Worm (Caenorhabditis elegans) whole organism, L1 larva: Measurements from ENCODE around the gene dgk-2.

Source experiments
- C04F5.9 ChIP-seq: sonication (generic microtip); optimal IDR thresholded peaks from 2 replicates; lab custom pipeline; 2016; ENCODE audit warnings: missing genetic modification characterization, missing compliant biosample characterization
- C16A3.4 ChIP-seq: fragments of 150-350 bp; optimal IDR thresholded peaks from 2 replicates; lab custom pipeline; 2014; ENCODE audit warnings: missing biosample characterization, missing genetic modification characterization
- F16B12.6 ChIP-seq: fragments of 150-350 bp; optimal IDR thresholded peaks from 2 replicates; lab custom pipeline; 2014; ENCODE audit warnings: missing biosample characterization, missing genetic modification characterization
- Y116A8C.19 ChIP-seq: sonication (generic microtip); optimal IDR thresholded peaks from 2 replicates; lab custom pipeline; 2016; ENCODE audit warnings: missing compliant biosample characterization, missing genetic modification characterization, borderline replicate concordance
- alr-1 ChIP-seq: fragments of 200-800 bp; sonication (Bioruptor generic); optimal IDR thresholded peaks from 2 replicates; lab custom pipeline; 2018; ENCODE audit warnings: borderline replicate concordance, mild to moderate bottlenecking, missing genetic modification characterization, missing compliant biosample characterization
- ama-1 ChIP-seq: fragments of 150-350 bp; optimal IDR thresholded peaks from 2 replicates; lab custom pipeline; 2014
- blmp-1 ChIP-seq: fragments of 150-350 bp; optimal IDR thresholded peaks from 2 replicates; lab custom pipeline; 2014; ENCODE audit warnings: missing biosample characterization, missing genetic modification characterization
- ceh-63 ChIP-seq: fragments of 200-800 bp; sonication (Bioruptor generic); optimal IDR thresholded peaks from 2 replicates; lab custom pipeline; 2018; ENCODE audit warnings: mild to moderate bottlenecking, missing genetic modification characterization, missing compliant biosample characterization
- ceh-90 ChIP-seq: sonication (generic microtip); optimal IDR thresholded peaks from 2 replicates; lab custom pipeline; 2016; ENCODE audit warnings: missing genetic modification characterization, missing compliant biosample characterization
- ces-1 ChIP-seq: fragments of 150-350 bp; optimal IDR thresholded peaks from 2 replicates; lab custom pipeline; 2014; ENCODE audit warnings: missing biosample characterization, missing genetic modification reagents, missing genetic modification characterization
- dpl-1 ChIP-seq, 3 experiments: fragments of 150-350 bp in 2 of 3; sonication (generic microtip) in 1 of 3; optimal IDR thresholded peaks; 2 replicates each; lab custom pipeline; 2014 to 2017; ENCODE audit warnings: missing biosample characterization in 3 of 3, missing genetic modification characterization in 3 of 3, missing genetic modification reagents in 3 of 3
- efl-1 ChIP-seq, 4 experiments: fragments of 150-350 bp; optimal IDR thresholded peaks in 3 of 4; peaks in 1 of 4; 1 replicate in 1 of 4; 2 replicates in 3 of 4; lab custom pipeline; 2014; ENCODE audit warnings: missing biosample characterization in 2 of 4, missing genetic modification characterization in 2 of 4, missing genetic modification reagents in 2 of 4
- elt-2 ChIP-seq: sonication (generic microtip); optimal IDR thresholded peaks from 2 replicates; lab custom pipeline; 2016; ENCODE audit warnings: missing genetic modification characterization, mild to moderate bottlenecking, inconsistent platforms, missing compliant biosample characterization, missing genetic modification reagents
- elt-3 ChIP-seq, 6 experiments: fragments of 150-350 bp in 1 of 6; sonication (generic microtip); optimal IDR thresholded peaks; 2 replicates each; lab custom pipeline; 2017 to 2018; ENCODE audit warnings: missing biosample characterization in 6 of 6, missing genetic modification characterization in 6 of 6, inconsistent platforms in 1 of 6
- ets-5 ChIP-seq: fragments of 200-800 bp; sonication (Bioruptor generic); IDR thresholded peaks from 2 replicates; pipeline ENCODE4 v1.3.6; 2022; ENCODE audit warnings: missing genetic modification characterization, missing compliant biosample characterization
- fkh-4 ChIP-seq: sonication (generic microtip); optimal IDR thresholded peaks from 2 replicates; lab custom pipeline; 2016; ENCODE audit warnings: missing compliant biosample characterization, missing genetic modification characterization, borderline replicate concordance
- fos-1 ChIP-seq: fragments of 150-350 bp; optimal IDR thresholded peaks from 2 replicates; lab custom pipeline; 2014; ENCODE audit warnings: missing biosample characterization, missing genetic modification characterization
- hlh-17 ChIP-seq: fragments of 200-800 bp; sonication (Bioruptor generic); optimal IDR thresholded peaks from 2 replicates; lab custom pipeline; 2018; ENCODE audit warnings: missing genetic modification characterization, mild to moderate bottlenecking, missing compliant biosample characterization, moderate library complexity, borderline replicate concordance
- hpl-2 ChIP-seq: fragments of 150-350 bp; optimal IDR thresholded peaks from 2 replicates; lab custom pipeline; 2014; ENCODE audit warnings: missing biosample characterization, missing genetic modification reagents, missing genetic modification characterization
- irx-1 ChIP-seq: sonication (generic microtip); optimal IDR thresholded peaks from 2 replicates; lab custom pipeline; 2016; ENCODE audit warnings: missing genetic modification characterization, missing compliant biosample characterization
- isw-1 ChIP-seq: fragments of 200-800 bp; sonication (Bioruptor generic); IDR thresholded peaks from 2 replicates; pipeline ENCODE4 v1.3.6; 2022; ENCODE audit warnings: missing genetic modification characterization, missing compliant biosample characterization
- jun-1 ChIP-seq: fragments of 150-350 bp; optimal IDR thresholded peaks from 2 replicates; lab custom pipeline; 2014; ENCODE audit warnings: missing biosample characterization, missing genetic modification reagents, missing genetic modification characterization
- lin-13 ChIP-seq: fragments of 150-350 bp; optimal IDR thresholded peaks from 2 replicates; lab custom pipeline; 2014; ENCODE audit warnings: missing biosample characterization, missing genetic modification reagents, missing genetic modification characterization
- lin-14 ChIP-seq: fragments of 200-800 bp; sonication (Bioruptor generic); optimal IDR thresholded peaks from 2 replicates; lab custom pipeline; 2018; ENCODE audit warnings: mild to moderate bottlenecking, missing genetic modification characterization, moderate library complexity, missing compliant biosample characterization
- lin-15B ChIP-seq: fragments of 150-350 bp; sonication (generic microtip); optimal IDR thresholded peaks from 3 replicates; lab custom pipeline; 2014; ENCODE audit warnings: missing biosample characterization, missing genetic modification characterization
- lin-35 ChIP-seq, 2 experiments: fragments of 150-350 bp; optimal IDR thresholded peaks; 2 replicates each; lab custom pipeline; 2014; ENCODE audit warnings: missing biosample characterization in 2 of 2, missing genetic modification characterization in 2 of 2, missing genetic modification reagents in 2 of 2
- lir-3 ChIP-seq: sonication (generic microtip); optimal IDR thresholded peaks from 2 replicates; lab custom pipeline; 2016; ENCODE audit warnings: mild to moderate bottlenecking, missing genetic modification characterization, moderate library complexity, missing compliant biosample characterization; ENCODE audit not compliant: poor library complexity
- mab-9 ChIP-seq: fragments of 200-800 bp; sonication (Bioruptor generic); IDR thresholded peaks from 2 replicates; pipeline ENCODE4 v1.3.6; 2022; ENCODE audit warnings: missing genetic modification reagents, missing genetic modification characterization, missing compliant biosample characterization
- mef-2 ChIP-seq: fragments of 150-350 bp; optimal IDR thresholded peaks from 2 replicates; lab custom pipeline; 2014; ENCODE audit warnings: missing biosample characterization, missing genetic modification characterization
- mep-1 ChIP-seq: fragments of 150-350 bp; optimal IDR thresholded peaks from 2 replicates; lab custom pipeline; 2014; ENCODE audit warnings: missing biosample characterization, missing genetic modification characterization
- nhr-11 ChIP-seq: fragments of 150-350 bp; optimal IDR thresholded peaks from 2 replicates; lab custom pipeline; 2014; ENCODE audit warnings: missing biosample characterization, missing genetic modification characterization
- nhr-19 ChIP-seq: fragments of 200-800 bp; sonication (Bioruptor generic); conservative IDR thresholded peaks from 2 replicates; pipeline ENCODE4 v1.3.6; 2022; ENCODE audit warnings: missing genetic modification characterization, missing compliant biosample characterization
- nhr-20 ChIP-seq: sonication (generic microtip); optimal IDR thresholded peaks from 2 replicates; lab custom pipeline; 2016; ENCODE audit warnings: mild to moderate bottlenecking, missing genetic modification characterization, missing compliant biosample characterization
- nhr-47 ChIP-seq: sonication (generic microtip); optimal IDR thresholded peaks from 2 replicates; lab custom pipeline; 2016; ENCODE audit warnings: mild to moderate bottlenecking, missing genetic modification characterization, moderate library complexity, missing compliant biosample characterization
- nhr-71 ChIP-seq: sonication (generic microtip); optimal IDR thresholded peaks from 2 replicates; lab custom pipeline; 2016; ENCODE audit warnings: mild to moderate bottlenecking, missing genetic modification characterization, moderate library complexity, missing compliant biosample characterization
- nhr-84 ChIP-seq: sonication (generic microtip); optimal IDR thresholded peaks from 2 replicates; lab custom pipeline; 2017; ENCODE audit warnings: missing biosample characterization, missing genetic modification characterization
- nhr-85 ChIP-seq: sonication (generic microtip); peaks from one replicate; lab custom pipeline; 2016; ENCODE audit warnings: missing genetic modification characterization, inconsistent platforms, missing compliant biosample characterization
- nhr-90 ChIP-seq: sonication (generic microtip); optimal IDR thresholded peaks from 2 replicates; lab custom pipeline; 2016; ENCODE audit warnings: mild to moderate bottlenecking, missing genetic modification characterization, missing compliant biosample characterization; ENCODE audit not compliant: poor library complexity
- pax-3 ChIP-seq: fragments of 200-800 bp; sonication (Bioruptor generic); optimal IDR thresholded peaks from 2 replicates; lab custom pipeline; 2018; ENCODE audit warnings: mild to moderate bottlenecking, missing genetic modification characterization, moderate library complexity, missing compliant biosample characterization
- skn-1 ChIP-seq: fragments of 150-350 bp; optimal IDR thresholded peaks from 2 replicates; lab custom pipeline; 2014; ENCODE audit warnings: missing biosample characterization, missing genetic modification characterization
- snpc-4 ChIP-seq: fragments of 150-350 bp; optimal IDR thresholded peaks from 2 replicates; lab custom pipeline; 2014; ENCODE audit warnings: missing biosample characterization, missing genetic modification characterization
- swsn-7 ChIP-seq: sonication (generic microtip); optimal IDR thresholded peaks from 2 replicates; lab custom pipeline; 2016; ENCODE audit warnings: missing genetic modification characterization, missing compliant biosample characterization
- unc-62 ChIP-seq: fragments of 150-350 bp; optimal IDR thresholded peaks from 2 replicates; lab custom pipeline; 2014; ENCODE audit warnings: missing biosample characterization, missing genetic modification reagents, missing genetic modification characterization
- unc-86 ChIP-seq: sonication (generic microtip); optimal IDR thresholded peaks from 2 replicates; lab custom pipeline; 2016; ENCODE audit warnings: missing genetic modification characterization, missing compliant biosample characterization
- unc-98 ChIP-seq: fragments of 200-800 bp; sonication (Bioruptor generic); IDR thresholded peaks from 2 replicates; pipeline ENCODE4 v1.3.6; 2022; ENCODE audit warnings: missing genetic modification characterization, missing compliant biosample characterization
- xbp-1 ChIP-seq: sonication (generic microtip); optimal IDR thresholded peaks from 2 replicates; lab custom pipeline; 2016; ENCODE audit warnings: missing genetic modification characterization, missing compliant biosample characterization

Gene dgk-2

DNA sequence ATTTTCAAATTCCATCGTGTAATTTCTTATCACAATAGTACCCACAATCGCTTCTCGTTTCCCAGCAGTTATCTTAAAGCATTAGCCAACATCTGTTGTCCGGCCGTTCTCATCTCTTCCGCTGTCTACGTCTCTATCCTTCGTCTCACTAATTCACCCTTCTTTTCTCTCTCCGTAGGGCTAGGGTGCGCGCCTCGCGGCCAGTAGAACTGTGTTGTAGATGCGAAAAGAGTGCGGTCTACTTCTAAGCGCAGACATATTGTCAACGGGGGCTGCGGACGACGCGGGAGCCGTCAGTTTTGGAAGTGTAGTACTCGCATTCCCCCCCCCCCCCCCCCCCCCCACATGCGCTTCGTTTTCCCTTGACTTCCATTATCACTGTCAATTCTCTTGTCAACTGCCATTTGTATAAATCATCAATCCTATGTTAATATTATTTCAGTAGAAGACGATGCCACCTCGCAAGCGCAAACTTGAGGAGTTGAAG is 9.5 kb upstream of the dgk-2 start, which contains the start of gene spr-3:
Gene spr-3, plus strand, starts transcription at position 437 of the 487 bp plus-strand sequence.
- TF ChIP-seq blmp-1, result peak; percentile 52
- no peak for TF ChIP-seq Y116A8C.19 (tag; lab: Kevin White, UChicago)
- TF ChIP-seq xbp-1 (tag; lab: Kevin White, UChicago), result peak; percentile 17
- no peak for TF ChIP-seq elt-2 (tag; lab: Kevin White, UChicago)
- peak; percentile 32 for TF ChIP-seq lin-14 (GFP tag; lab: Kevin White, UChicago)
- TF ChIP-seq, all 84 proteins: peak for 3

DNA sequence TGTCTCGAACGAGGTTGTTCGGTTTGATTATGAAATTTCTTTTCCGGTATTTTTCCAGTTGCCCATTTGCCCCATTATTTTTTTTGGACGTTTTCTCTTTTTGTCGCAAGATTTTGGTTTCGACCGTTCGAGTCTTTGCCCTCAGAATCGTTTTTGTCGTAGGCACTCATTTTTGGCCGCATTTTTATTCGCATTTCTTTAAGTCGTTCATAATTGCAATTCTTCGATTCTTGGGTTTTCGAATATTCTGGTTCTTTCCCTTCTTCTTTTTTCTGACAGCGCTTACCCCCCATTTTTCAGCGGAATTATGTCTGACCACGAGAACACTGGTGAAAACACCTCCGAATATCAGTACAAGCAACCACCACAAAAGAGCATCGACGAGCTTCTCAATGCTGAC is 4.0 kb upstream of the dgk-2 start, which contains the start of gene rhi-1:
Gene rhi-1, plus strand, starts transcription at position 301 of the 400 bp plus-strand sequence.
- TF ChIP-seq ces-1 (GFP tag; lab: Kevin White, UChicago) (no peak), ama-1 (lab: Kevin White, UChicago) (no peak), efl-1 (optimal IDR thresholded peaks at IDR 0.05; lab: Kevin White, UChicago) (no peak), efl-1 (GFP tag; optimal IDR thresholded peaks at IDR 0.05 in 1 of 2; lab: Kevin White, UChicago) (peak in 1 of 2 experiments; percentile 47), F16B12.6 (tag; lab: Kevin White, UChicago) (no peak), unc-86 (no peak), fos-1 (tag; lab: Kevin White, UChicago) (no peak), nhr-20 (tag; lab: Kevin White, UChicago) (no peak), lin-35 (GFP tag; optimal IDR thresholded peaks at IDR 0.05; lab: Kevin White, UChicago) (peak in 1 of 2 experiments; percentile 1), ceh-63 (GFP tag; lab: Kevin White, UChicago) (no peak)

DNA sequence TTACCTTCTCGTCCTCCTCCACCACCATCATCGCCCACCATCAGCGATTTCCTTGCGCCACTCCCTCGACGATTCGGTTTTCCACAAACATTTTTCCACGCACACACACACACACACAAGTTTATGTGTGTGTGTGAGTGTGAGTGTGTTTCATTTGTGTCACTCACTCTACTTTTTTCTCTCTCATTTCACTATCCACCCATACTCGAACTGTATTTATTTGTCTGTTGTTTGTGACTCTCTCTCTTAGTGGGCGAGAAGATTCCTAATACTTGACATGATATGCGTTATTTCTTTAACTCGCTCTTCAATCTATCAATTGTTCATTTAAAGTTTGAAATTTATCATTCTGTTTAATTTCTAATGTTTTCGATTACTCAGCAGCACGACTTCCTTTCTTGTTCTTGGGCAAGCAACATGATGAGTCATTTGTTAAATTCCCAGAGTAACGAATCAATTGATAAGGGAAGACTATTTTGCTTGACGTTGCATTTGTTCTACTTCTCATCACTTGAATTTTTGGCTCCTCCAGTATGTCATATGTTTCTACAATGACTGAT is 3.0 kb upstream of the dgk-2 start:
- TF ChIP-seq nhr-47 (tag; lab: Kevin White, UChicago) (no peak), ets-5 (GFP tag; lab: Robert Waterston, UW) (no peak), elt-2 (tag; lab: Kevin White, UChicago) (peak; percentile 2), fkh-4 (tag; lab: Kevin White, UChicago) (no peak), isw-1 (GFP tag; lab: Robert Waterston, UW) (no peak), lin-15B (tag; lab: Kevin White, UChicago) (no peak), skn-1 (tag; lab: Kevin White, UChicago) (no peak), irx-1 (tag; lab: Kevin White, UChicago) (no peak), ceh-90 (tag; lab: Kevin White, UChicago) (no peak), efl-1 (optimal IDR thresholded peaks at IDR 0.05; lab: Kevin White, UChicago) (no peak), efl-1 (GFP tag; optimal IDR thresholded peaks at IDR 0.05 in 1 of 2; lab: Kevin White, UChicago) (no peak), lin-13 (GFP tag; lab: Kevin White, UChicago) (no peak), fos-1 (tag; lab: Kevin White, UChicago) (peak; percentile 21), nhr-71 (tag; lab: Kevin White, UChicago) (peak; percentile 6), mef-2 (tag; lab: Kevin White, UChicago) (no peak), C16A3.4 (tag; lab: Kevin White, UChicago) (peak; percentile 12), blmp-1 (peak; percentile 71), unc-98 (GFP tag; lab: Robert Waterston, UW) (no peak), lir-3 (tag; lab: Kevin White, UChicago) (no peak), C04F5.9 (no peak), nhr-19 (GFP tag; lab: Robert Waterston, UW) (no peak), nhr-11 (tag; lab: Kevin White, UChicago) (no peak), hpl-2 (GFP tag; lab: Kevin White, UChicago) (no peak), swsn-7 (tag; lab: Kevin White, UChicago) (no peak), alr-1 (tag; lab: Kevin White, UChicago) (no peak), unc-62 (GFP tag; lab: Kevin White, UChicago) (no peak), elt-3 (tag; optimal IDR thresholded peaks at IDR 0.05; lab: Kevin White, UChicago) (no peak), nhr-85 (peak; percentile 54), nhr-84 (tag; lab: Kevin White, UChicago) (no peak), Y116A8C.19 (tag; lab: Kevin White, UChicago) (no peak), jun-1 (peak; percentile 36), hlh-17 (no peak), nhr-90 (no peak), pax-3 (no peak), mep-1 (tag; lab: Kevin White, UChicago) (peak; percentile 43), mab-9 (GFP tag; lab: Robert Waterston, UW) (no peak), snpc-4 (no peak), dpl-1 (GFP tag; optimal IDR thresholded peaks at IDR 0.05; lab: Kevin White, UChicago) (no peak)
